Worm (Caenorhabditis elegans) whole organism, late embryonic: ENCODE results near the gene srh-184.

ENCODE experiments used
- ceh-48 ChIP-seq: sonication (generic microtip); optimal IDR thresholded peaks from 2 replicates; lab custom pipeline; 2016; ENCODE audit warnings: missing genetic modification characterization, inconsistent platforms, missing compliant biosample characterization
- lim-6 ChIP-seq: sonication (generic microtip); optimal IDR thresholded peaks from 2 replicates; lab custom pipeline; 2016; ENCODE audit warnings: missing genetic modification characterization, missing compliant biosample characterization

ce11 chrV:10832862-10833261 is 34.9 kb upstream of the srh-184 start:
- TF ChIP-seq ceh-48 (tag; lab: Kevin White, UChicago) (no peak), lim-6 (tag; lab: Kevin White, UChicago) (no peak)
